Worm (Caenorhabditis elegans): ENCODE measurements around the gene trmt-10C.2.

DNA sequence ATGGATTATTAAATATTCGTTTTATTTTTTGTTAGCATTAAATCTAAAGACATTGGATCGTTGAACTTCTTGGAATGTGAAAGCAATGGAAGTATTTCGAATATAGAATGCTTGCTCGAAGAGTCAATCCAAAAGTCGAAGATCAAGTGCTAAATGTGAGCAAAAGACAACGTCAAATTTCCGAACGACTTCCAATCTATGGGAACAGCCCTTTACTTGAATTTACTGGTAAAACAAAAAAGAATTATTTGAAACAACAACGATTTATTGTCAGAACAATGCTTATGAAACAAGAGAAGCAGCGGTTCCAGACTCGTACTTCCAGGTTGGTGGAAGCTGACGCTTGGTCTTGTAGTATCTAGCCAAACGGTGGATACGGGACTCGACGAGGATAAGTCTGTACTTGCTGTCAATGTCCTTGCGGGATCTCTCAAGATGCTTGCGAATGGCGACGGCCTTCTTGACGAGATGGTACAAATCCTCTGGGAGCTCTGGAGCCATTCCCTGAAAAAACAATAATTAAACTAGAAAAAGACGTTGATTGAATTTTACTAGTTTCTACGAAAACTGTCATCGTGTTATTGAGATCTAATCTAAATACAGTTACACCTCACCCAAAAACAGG is 27.9 kb downstream of the trmt-10C.2 start:
- no peak for TF ChIP-seq ama-1 (optimal IDR thresholded peaks at IDR 0.05)
- TF ChIP-seq nhr-77 (tag; optimal IDR thresholded peaks at IDR 0.05), result no peak
- no peak for TF ChIP-seq nhr-11 (tag; optimal IDR thresholded peaks at IDR 0.05)
- no peak for TF ChIP-seq alr-1 (tag; optimal IDR thresholded peaks at IDR 0.05)
- TF ChIP-seq elt-1 (tag; optimal IDR thresholded peaks at IDR 0.05), result no peak
- TF ChIP-seq mdl-1 (tag; optimal IDR thresholded peaks at IDR 0.05), result no peak
- TF ChIP-seq zag-1 (tag; optimal IDR thresholded peaks at IDR 0.05), result no peak
- TF ChIP-seq ztf-11 (tag; optimal IDR thresholded peaks at IDR 0.05), result no peak
